Fruit fly (Drosophila melanogaster): Measurements from ENCODE around the gene Or33a.

DNA sequence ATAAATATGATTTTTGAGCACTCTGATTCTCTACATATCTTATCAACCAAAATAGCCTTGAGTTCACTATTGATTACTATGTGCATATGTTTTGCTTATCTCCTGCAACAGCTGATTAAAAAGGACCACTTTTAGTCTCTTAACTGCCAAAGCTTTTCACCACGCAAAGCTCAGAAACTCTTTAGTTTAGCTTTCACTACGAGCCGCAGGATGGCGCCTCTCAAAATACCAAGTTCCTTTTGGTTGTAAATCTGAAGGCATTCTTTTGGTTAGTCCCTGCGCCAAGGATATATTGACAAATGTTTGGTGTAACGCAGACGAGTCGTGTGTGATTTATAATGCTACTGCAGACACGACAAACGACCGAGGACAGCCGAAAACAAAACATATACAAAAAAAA is 30.1 kb upstream of the Or33a start:
- no peak for TF ChIP-seq insv (optimal IDR thresholded peaks at IDR 0.05)
- TF ChIP-seq h (optimal IDR thresholded peaks at IDR 0.05), result no peak
- no peak for TF ChIP-seq Myc (optimal IDR thresholded peaks at IDR 0.05)
- no peak for TF ChIP-seq ttk (optimal IDR thresholded peaks at IDR 0.05)

All from Kc167 (cell line).